Fruit fly (Drosophila melanogaster): Measurements from ENCODE around the gene Daxx.

Gene Daxx

dm6 chr2L:6465497-6465896, 15.2 kb upstream of the Daxx start, which contains the start of gene Rchy1 (continued):
- no peak for TF ChIP-seq HLHmδ (GFP tag; optimal IDR thresholded peaks at IDR 0.05)
- no peak for TF ChIP-seq CG6175 (GFP tag; IDR thresholded peaks at IDR 0.05)
- no peak for TF ChIP-seq slp2 (GFP tag; optimal IDR thresholded peaks at IDR 0.05)
- TF ChIP-seq zfh2 (GFP tag; optimal IDR thresholded peaks at IDR 0.05), result no peak
- no peak for TF ChIP-seq lola (GFP tag; optimal IDR thresholded peaks at IDR 0.05)
- TF ChIP-seq CG12391 (tag; optimal IDR thresholded peaks at IDR 0.05), result no peak
- TF ChIP-seq jumu (GFP tag; optimal IDR thresholded peaks at IDR 0.05), result no peak
- no peak for TF ChIP-seq Abd-B (GFP tag; optimal IDR thresholded peaks at IDR 0.05)
- no peak for TF ChIP-seq CG16813 (GFP tag; IDR thresholded peaks at IDR 0.05; ENCODE audit: partially characterized antibody)
- peak; percentile 87 for TF ChIP-seq Med (GFP tag)
- TF ChIP-seq eyg (GFP tag; optimal IDR thresholded peaks at IDR 0.05), result peak; percentile 12
- TF ChIP-seq Drgx (GFP tag; IDR thresholded peaks at IDR 0.05), result no peak
- TF ChIP-seq Hr51 (GFP tag; optimal IDR thresholded peaks at IDR 0.05), result no peak
- peak; percentile 25 for TF ChIP-seq ftz-f1 (GFP tag; optimal IDR thresholded peaks at IDR 0.05)
- TF ChIP-seq mld (GFP tag; IDR thresholded peaks at IDR 0.05; ENCODE audit: partially characterized antibody), result no peak
- TF ChIP-seq lab (GFP tag; optimal IDR thresholded peaks at IDR 0.05), result peak; percentile 78
- no peak for TF ChIP-seq CG8359 (GFP tag; optimal IDR thresholded peaks at IDR 0.05; ENCODE audit: borderline replicate concordance)
- TF ChIP-seq CG14860 (GFP tag; IDR thresholded peaks at IDR 0.05; ENCODE audit: partially characterized antibody), result no peak
- TF ChIP-seq CG13123 (GFP tag; optimal IDR thresholded peaks at IDR 0.05), result no peak
- no peak for TF ChIP-seq peb (GFP tag; IDR thresholded peaks at IDR 0.05)
- peak; percentile 1 for TF ChIP-seq unpg (GFP tag; optimal IDR thresholded peaks at IDR 0.05)
- TF ChIP-seq sna (GFP tag; IDR thresholded peaks at IDR 0.05; ENCODE audit: partially characterized antibody), result no peak
- no peak for TF ChIP-seq ATbp (GFP tag; optimal IDR thresholded peaks at IDR 0.05)
- TF ChIP-seq tup (GFP tag; optimal IDR thresholded peaks at IDR 0.05), result no peak
- no peak for TF ChIP-seq tio (GFP tag; optimal IDR thresholded peaks at IDR 0.05)
- no peak for TF ChIP-seq slbo (GFP tag; IDR thresholded peaks at IDR 0.05)
- TF ChIP-seq Oaz (GFP tag; IDR thresholded peaks at IDR 0.05), result no peak
- TF ChIP-seq CG12942 (GFP tag; optimal IDR thresholded peaks at IDR 0.05), result no peak
- TF ChIP-seq Ssrp (tag; optimal IDR thresholded peaks at IDR 0.05), result no peak
- peak; percentile 49; the same call in 1 of the 2 replicates for TF ChIP-seq ato (GFP tag; IDR thresholded peaks at IDR 0.05; ENCODE audit: partially characterized antibody)
- no peak for TF ChIP-seq da (GFP tag; optimal IDR thresholded peaks at IDR 0.05)
- TF ChIP-seq CG1603 (tag; optimal IDR thresholded peaks at IDR 0.05), result peak; percentile 1
- no peak for TF ChIP-seq gt (GFP tag; IDR thresholded peaks at IDR 0.05)
- TF ChIP-seq Xbp1 (GFP tag; optimal IDR thresholded peaks at IDR 0.05), result no peak
- TF ChIP-seq CG15479 (GFP tag; optimal IDR thresholded peaks at IDR 0.05), result no peak
- peak; percentile 8; the same call in 1 of the 2 replicates for TF ChIP-seq CG11247 (GFP tag; IDR thresholded peaks at IDR 0.05)
- TF ChIP-seq exex (tag; optimal IDR thresholded peaks at IDR 0.05), result no peak
- no peak for TF ChIP-seq Sry-β (GFP tag; optimal IDR thresholded peaks at IDR 0.05)
- TF ChIP-seq TFAM (GFP tag; optimal IDR thresholded peaks at IDR 0.05), result no peak
- no peak for TF ChIP-seq inv (GFP tag; IDR thresholded peaks at IDR 0.05; ENCODE audit: partially characterized antibody)
- TF ChIP-seq klu (GFP tag; IDR thresholded peaks at IDR 0.05), result no peak
- no peak for TF ChIP-seq Kr (GFP tag; optimal IDR thresholded peaks at IDR 0.05)
- TF ChIP-seq ash1 (GFP tag; optimal IDR thresholded peaks at IDR 0.05), result no peak
- TF ChIP-seq toy (GFP tag; IDR thresholded peaks at IDR 0.05), result no peak
- TF ChIP-seq jigr1 (GFP tag; IDR thresholded peaks at IDR 0.05), result no peak
- no peak for TF ChIP-seq CG4328 (GFP tag; optimal IDR thresholded peaks at IDR 0.05)
- TF ChIP-seq CG2889 (GFP tag; IDR thresholded peaks at IDR 0.05), result no peak
- no peak for TF ChIP-seq kay (GFP tag; optimal IDR thresholded peaks at IDR 0.05)
- TF ChIP-seq nerfin-2 (GFP tag; IDR thresholded peaks at IDR 0.05; ENCODE audit: partially characterized antibody), result no peak
- TF ChIP-seq CG8924 (tag; optimal IDR thresholded peaks at IDR 0.05), result no peak

Measured in whole organism, embryonic.